Worm (Caenorhabditis elegans) whole organism, young adult: ENCODE results near the gene cut-1.
A peak's percentile ranks its signal among the peaks of the same experiment; 100 is the strongest.

Source experiments
- B0035.1 ChIP-seq: sonication (generic microtip); optimal IDR thresholded peaks from 2 replicates; lab custom pipeline; 2016; ENCODE audit warnings: missing genetic modification characterization, mild to moderate bottlenecking, missing compliant biosample characterization, missing genotype, missing genetic modification reagents
- C06A6.2 ChIP-seq: fragments of 200-800 bp; sonication (Bioruptor generic); conservative IDR thresholded peaks from 2 replicates; pipeline ENCODE4 v1.3.6; 2022; ENCODE audit warnings: missing genetic modification characterization, missing compliant biosample characterization
- F10E7.11 ChIP-seq: sonication (generic microtip); optimal IDR thresholded peaks from 2 replicates; lab custom pipeline; 2017; ENCODE audit warnings: mild to moderate bottlenecking, missing genetic modification characterization, moderate library complexity, missing compliant biosample characterization
- F37B4.10 ChIP-seq: fragments of 200-800 bp; sonication (Bioruptor generic); IDR thresholded peaks from 2 replicates; pipeline ENCODE4 v1.3.6; 2022; ENCODE audit warnings: missing genetic modification characterization, missing compliant biosample characterization
- K12H6.12 ChIP-seq: fragments of 200-800 bp; sonication (Bioruptor generic); optimal IDR thresholded peaks from 2 replicates; lab custom pipeline; 2018; ENCODE audit warnings: mild to moderate bottlenecking, missing genetic modification characterization, missing compliant biosample characterization
- Y53F4B.3 ChIP-seq: fragments of 200-800 bp; sonication (Bioruptor generic); IDR thresholded peaks from 2 replicates; pipeline ENCODE4 v1.3.6; 2022; ENCODE audit warnings: missing genetic modification reagents, missing genetic modification characterization, missing compliant biosample characterization
- Y95B8A.8 ChIP-seq: fragments of 200-800 bp; sonication (Bioruptor generic); IDR thresholded peaks from 2 replicates; pipeline ENCODE4 v1.3.6; 2022; ENCODE audit warnings: missing genetic modification reagents, missing genetic modification characterization, missing compliant biosample characterization
- ZK185.1 ChIP-seq: sonication (generic microtip); optimal IDR thresholded peaks from 2 replicates; lab custom pipeline; 2016; ENCODE audit warnings: mild to moderate bottlenecking, missing genetic modification characterization, missing compliant biosample characterization; ENCODE audit not compliant: poor library complexity, severe bottlenecking
- akir-1 ChIP-seq: fragments of 200-800 bp; sonication (Bioruptor generic); optimal IDR thresholded peaks from 2 replicates; lab custom pipeline; 2018; ENCODE audit warnings: mild to moderate bottlenecking, missing genetic modification characterization, moderate library complexity, missing compliant biosample characterization
- attf-5 ChIP-seq: fragments of 200-800 bp; sonication (Bioruptor generic); optimal IDR thresholded peaks from 2 replicates; lab custom pipeline; 2018; ENCODE audit warnings: mild to moderate bottlenecking, missing genetic modification characterization, missing compliant biosample characterization
- attf-6 ChIP-seq: fragments of 200-800 bp; sonication (Bioruptor generic); IDR thresholded peaks from 2 replicates; pipeline ENCODE4 v1.3.6; 2022; ENCODE audit warnings: missing genetic modification reagents, missing genetic modification characterization, missing compliant biosample characterization
- cebp-1 ChIP-seq, 2 experiments: fragments of 200-800 bp in 1 of 2; sonication (Bioruptor generic) in 1 of 2; sonication (generic microtip) in 1 of 2; IDR thresholded peaks in 1 of 2; optimal IDR thresholded peaks in 1 of 2; 2 replicates each; pipeline versions ENCODE4 v1.3.6 to Lab custom; 2017 to 2022; ENCODE audit warnings: missing compliant biosample characterization in 2 of 2, missing genetic modification characterization in 2 of 2, mild to moderate bottlenecking in 1 of 2, missing genetic modification reagents in 1 of 2, moderate library complexity in 1 of 2
- ceh-40 ChIP-seq: fragments of 200-800 bp; sonication (Bioruptor generic); IDR thresholded peaks from 2 replicates; pipeline ENCODE4 v1.3.6; 2022; ENCODE audit warnings: missing genetic modification characterization, missing compliant biosample characterization
- ceh-91 ChIP-seq: fragments of 200-800 bp; sonication (Bioruptor generic); IDR thresholded peaks from 2 replicates; pipeline ENCODE4 v1.3.6; 2022; ENCODE audit warnings: missing genetic modification reagents, missing genetic modification characterization, missing compliant biosample characterization
- dox-1 ChIP-seq: fragments of 200-800 bp; sonication (Bioruptor generic); IDR thresholded peaks from 2 replicates; pipeline ENCODE4 v1.3.6; 2022; ENCODE audit warnings: missing genetic modification reagents, missing genetic modification characterization, missing compliant biosample characterization
- dpl-1 ChIP-seq: fragments of 150-350 bp; optimal IDR thresholded peaks from 2 replicates; lab custom pipeline; 2014; ENCODE audit warnings: missing biosample characterization, missing genetic modification reagents, missing genetic modification characterization
- efl-1 ChIP-seq: fragments of 150-350 bp; optimal IDR thresholded peaks from 2 replicates; lab custom pipeline; 2014; ENCODE audit warnings: missing biosample characterization, missing genetic modification reagents, missing genetic modification characterization
- egl-44 ChIP-seq: fragments of 200-800 bp; sonication (Bioruptor generic); IDR thresholded peaks from 2 replicates; pipeline ENCODE4 v1.3.6; 2022; ENCODE audit warnings: missing genetic modification reagents, missing genetic modification characterization, missing compliant biosample characterization
- ekl-4 ChIP-seq: fragments of 200-800 bp; sonication (Bioruptor generic); IDR thresholded peaks from 2 replicates; pipeline ENCODE4 v1.3.6; 2022; ENCODE audit warnings: missing genetic modification reagents, missing genetic modification characterization, missing compliant biosample characterization
- gei-17 ChIP-seq: fragments of 200-800 bp; sonication (Bioruptor generic); optimal IDR thresholded peaks from 2 replicates; lab custom pipeline; 2018; ENCODE audit warnings: mild to moderate bottlenecking, missing genetic modification characterization, missing compliant biosample characterization
- hmg-1.2 ChIP-seq: fragments of 200-800 bp; sonication (Bioruptor generic); IDR thresholded peaks from 2 replicates; pipeline ENCODE4 v1.3.6; 2022; ENCODE audit warnings: missing genetic modification reagents, missing genetic modification characterization, missing compliant biosample characterization
- hsf-1 ChIP-seq: fragments of 200-800 bp; sonication (Bioruptor generic); IDR thresholded peaks from 2 replicates; pipeline ENCODE4 v1.3.6; 2022; ENCODE audit warnings: missing genetic modification reagents, missing genetic modification characterization, missing compliant biosample characterization
- lin-35 ChIP-seq, 3 experiments: fragments of 150-350 bp in 2 of 3; sonication (generic microtip) in 1 of 3; optimal IDR thresholded peaks; 2 replicates each; lab custom pipeline; 2014 to 2018; ENCODE audit warnings: missing biosample characterization in 3 of 3, missing genetic modification characterization in 3 of 3, missing genetic modification reagents in 3 of 3
- lin-54 ChIP-seq: fragments of 200-800 bp; sonication (Bioruptor generic); optimal IDR thresholded peaks from 2 replicates; lab custom pipeline; 2018; ENCODE audit warnings: mild to moderate bottlenecking, missing genetic modification characterization, missing compliant biosample characterization
- lsl-1 ChIP-seq: fragments of 200-800 bp; sonication (Bioruptor generic); optimal IDR thresholded peaks from 2 replicates; lab custom pipeline; 2018; ENCODE audit warnings: mild to moderate bottlenecking, missing genetic modification characterization, moderate library complexity, missing compliant biosample characterization
- madf-10 ChIP-seq: sonication (generic microtip); optimal IDR thresholded peaks from 2 replicates; lab custom pipeline; 2016; ENCODE audit warnings: mild to moderate bottlenecking, missing genetic modification characterization, missing compliant biosample characterization
- mxl-1 ChIP-seq: sonication (generic microtip); optimal IDR thresholded peaks from 2 replicates; lab custom pipeline; 2016; ENCODE audit warnings: missing genetic modification characterization, missing compliant biosample characterization
- nfyb-1 ChIP-seq: fragments of 200-800 bp; sonication (Bioruptor generic); IDR thresholded peaks from 2 replicates; pipeline ENCODE4 v1.3.6; 2022; ENCODE audit warnings: missing genetic modification reagents, missing genetic modification characterization, missing compliant biosample characterization
- rcor-1 ChIP-seq: fragments of 200-800 bp; sonication (Bioruptor generic); IDR thresholded peaks from 2 replicates; pipeline ENCODE4 v1.3.6; 2022; ENCODE audit warnings: missing genetic modification reagents, missing genetic modification characterization, missing compliant biosample characterization
- rpc-1 ChIP-seq, 2 experiments: fragments of 150-350 bp in 1 of 2; sonication (generic microtip) in 1 of 2; optimal IDR thresholded peaks; 2 replicates each; lab custom pipeline; 2014 to 2018; ENCODE audit warnings: missing biosample characterization in 1 of 2, missing genetic modification characterization in 1 of 2, missing genetic modification reagents in 1 of 2, missing genotype in 1 of 2
- sdz-38 ChIP-seq: sonication (generic microtip); optimal IDR thresholded peaks from 2 replicates; lab custom pipeline; 2016; ENCODE audit warnings: missing genotype, missing genetic modification characterization, missing compliant biosample characterization
- snpc-1.1 ChIP-seq: sonication (generic microtip); optimal IDR thresholded peaks from 2 replicates; lab custom pipeline; 2017; ENCODE audit warnings: missing genetic modification characterization, mild to moderate bottlenecking, missing compliant biosample characterization, antibody characterized with exemption, moderate library complexity, missing genotype, missing genetic modification reagents; ENCODE audit not compliant: insufficient read depth
- snpc-1.3 ChIP-seq: sonication (generic microtip); optimal IDR thresholded peaks from 2 replicates; lab custom pipeline; 2017; ENCODE audit warnings: missing genetic modification characterization, mild to moderate bottlenecking, missing compliant biosample characterization, antibody characterized with exemption, moderate library complexity, missing genotype, missing genetic modification reagents; ENCODE audit not compliant: insufficient read depth
- snpc-4 ChIP-seq, 5 experiments: fragments of 150-350 bp in 1 of 5; sonication (generic microtip) in 4 of 5; optimal IDR thresholded peaks; 2 replicates each; lab custom pipeline; 2014 to 2018; ENCODE audit warnings: missing genetic modification characterization in 5 of 5, missing biosample characterization in 3 of 5, antibody characterized with exemption in 2 of 5, mild to moderate bottlenecking in 2 of 5, missing compliant biosample characterization in 2 of 5, missing genotype in 2 of 5, moderate library complexity in 2 of 5, missing genetic modification reagents in 1 of 5
- somi-1 ChIP-seq: fragments of 200-800 bp; sonication (Bioruptor generic); optimal IDR thresholded peaks from 2 replicates; lab custom pipeline; 2018; ENCODE audit warnings: mild to moderate bottlenecking, missing genetic modification characterization, missing compliant biosample characterization
- unc-130 ChIP-seq: sonication (generic microtip); optimal IDR thresholded peaks from 2 replicates; lab custom pipeline; 2016; ENCODE audit warnings: missing genetic modification reagents, missing genetic modification characterization, missing compliant biosample characterization
- unc-62 ChIP-seq: fragments of 150-350 bp; optimal IDR thresholded peaks from 2 replicates; lab custom pipeline; 2014; ENCODE audit warnings: missing biosample characterization, missing genetic modification reagents, missing genetic modification characterization
- xnd-1 ChIP-seq: sonication (generic microtip); optimal IDR thresholded peaks from 2 replicates; lab custom pipeline; 2016; ENCODE audit warnings: missing genotype, missing genetic modification reagents, missing genetic modification characterization, missing compliant biosample characterization
- ztf-18 ChIP-seq: sonication (generic microtip); optimal IDR thresholded peaks from 2 replicates; lab custom pipeline; 2016; ENCODE audit warnings: missing genotype, mild to moderate bottlenecking, missing genetic modification characterization, missing compliant biosample characterization
- ztf-3 ChIP-seq: fragments of 200-800 bp; sonication (Bioruptor generic); optimal IDR thresholded peaks from 2 replicates; lab custom pipeline; 2018; ENCODE audit warnings: mild to moderate bottlenecking, missing genetic modification characterization, missing compliant biosample characterization
- ztf-6 ChIP-seq: fragments of 200-800 bp; sonication (Bioruptor generic); IDR thresholded peaks from 2 replicates; pipeline ENCODE4 v1.3.6; 2022; ENCODE audit warnings: missing genetic modification reagents, missing genetic modification characterization, missing compliant biosample characterization

cut-1 gene

ce11 chrII:11224045-11224481, 44.9 kb upstream of the cut-1 start (continued):
- TF ChIP-seq snpc-1.3 (tag; lab: Kevin White, UChicago), result peak; percentile 95
- TF ChIP-seq snpc-4 (GFP tag; optimal IDR thresholded peaks at IDR 0.05; lab: Kevin White, UChicago), result peak; percentile 99
- TF ChIP-seq snpc-4 (tag; optimal IDR thresholded peaks at IDR 0.05; lab: Kevin White, UChicago), result peak; percentile 99 to 100 (median 99)
- 0 out of 2 replicates have a peak, but pooled peaks have one; percentile 4 for TF ChIP-seq ceh-40 (GFP tag; lab: Robert Waterston, UW)
- TF ChIP-seq unc-62, result no peak
- TF ChIP-seq ztf-6, result 0 out of 2 replicates have a peak, but pooled peaks have one; percentile 13
- TF ChIP-seq B0035.1 (tag; lab: Kevin White, UChicago), result peak; percentile 30
- peak; percentile 91 for TF ChIP-seq rcor-1 (GFP tag; lab: Robert Waterston, UW)
- peak; percentile 38 for TF ChIP-seq K12H6.12

ce11 chrII:11226379-11226778, 42.5 kb upstream of the cut-1 start, which contains the start of gene T06D8.2:
Gene T06D8.2, plus strand, starts transcription at chrII:11226679.
- TF ChIP-seq gei-17 (GFP tag; lab: Kevin White, UChicago) (no peak), F10E7.11 (tag; lab: Kevin White, UChicago) (no peak), Y53F4B.3 (GFP tag; lab: Robert Waterston, UW) (no peak), dpl-1 (GFP tag; lab: Kevin White, UChicago) (no peak), ztf-6 (no peak), ztf-18 (tag; lab: Kevin White, UChicago) (no peak), cebp-1 (GFP tag; IDR thresholded peaks at IDR 0.05; lab: Robert Waterston, UW) (no peak), cebp-1 (tag; optimal IDR thresholded peaks at IDR 0.05; lab: Kevin White, UChicago) (no peak), lsl-1 (GFP tag; lab: Kevin White, UChicago) (no peak), F37B4.10 (GFP tag; lab: Robert Waterston, UW) (no peak), unc-130 (GFP tag; lab: Kevin White, UChicago) (no peak), hsf-1 (GFP tag; lab: Robert Waterston, UW) (no peak), somi-1 (GFP tag; lab: Kevin White, UChicago) (no peak), K12H6.12 (no peak)
- TF ChIP-seq, all 124 proteins: peak for 0

ce11 chrII:11234751-11235150, 34.2 kb upstream of the cut-1 start, which contains the start of gene cox-15:
Gene cox-15, minus strand, starts transcription at chrII:11234952.
- 0 out of 2 replicates have a peak, but pooled peaks have one; percentile 35 for TF ChIP-seq nfyb-1 (GFP tag; lab: Robert Waterston, UW)
- TF ChIP-seq xnd-1 (tag; lab: Kevin White, UChicago), result peak; percentile 4
- no peak for TF ChIP-seq efl-1

ce11 chrII:11236274-11236673, 32.6 kb upstream of the cut-1 start, which contains the start of gene cchl-1:
Gene cchl-1, minus strand, starts transcription at chrII:11236387.
- TF ChIP-seq efl-1, result no peak
- TF ChIP-seq dox-1 (GFP tag; lab: Robert Waterston, UW), result no peak
- TF ChIP-seq egl-44 (GFP tag; lab: Robert Waterston, UW), result no peak
- no peak for TF ChIP-seq attf-6 (GFP tag; lab: Robert Waterston, UW)
- TF ChIP-seq akir-1 (GFP tag; lab: Kevin White, UChicago), result no peak
- TF ChIP-seq attf-5, result peak; percentile 6
- TF ChIP-seq ekl-4 (GFP tag; lab: Robert Waterston, UW), result no peak
- no peak for TF ChIP-seq rpc-1 (optimal IDR thresholded peaks at IDR 0.05; lab: Kevin White, UChicago)
- no peak for TF ChIP-seq rpc-1 (tag; optimal IDR thresholded peaks at IDR 0.05; lab: Kevin White, UChicago)
- TF ChIP-seq C06A6.2 (GFP tag; lab: Robert Waterston, UW), result no peak
- no peak for TF ChIP-seq snpc-4 (GFP tag; optimal IDR thresholded peaks at IDR 0.05; lab: Kevin White, UChicago)
- TF ChIP-seq snpc-4 (tag; optimal IDR thresholded peaks at IDR 0.05; lab: Kevin White, UChicago), result peak in 1 of 4 experiments; percentile 19
- no peak for TF ChIP-seq sdz-38 (tag; lab: Kevin White, UChicago)
- no peak for TF ChIP-seq hmg-1.2 (GFP tag; lab: Robert Waterston, UW)
- no peak for TF ChIP-seq madf-10 (tag; lab: Kevin White, UChicago)
- TF ChIP-seq lin-54 (GFP tag; lab: Kevin White, UChicago), result no peak
- no peak for TF ChIP-seq Y95B8A.8
- no peak for TF ChIP-seq lin-35 (GFP tag; optimal IDR thresholded peaks at IDR 0.05; lab: Kevin White, UChicago)
- TF ChIP-seq hsf-1 (GFP tag; lab: Robert Waterston, UW), result no peak
- no peak for TF ChIP-seq mxl-1 (tag; lab: Kevin White, UChicago)
- TF ChIP-seq ZK185.1, result no peak
- TF ChIP-seq cebp-1 (GFP tag; IDR thresholded peaks at IDR 0.05; lab: Robert Waterston, UW), result no peak
- peak; percentile 65 for TF ChIP-seq cebp-1 (tag; optimal IDR thresholded peaks at IDR 0.05; lab: Kevin White, UChicago)
- TF ChIP-seq ztf-3 (GFP tag; lab: Kevin White, UChicago), result no peak
- no peak for TF ChIP-seq ceh-91 (GFP tag; lab: Robert Waterston, UW)
- TF ChIP-seq snpc-1.1 (tag; lab: Kevin White, UChicago), result no peak
